Worm (Caenorhabditis elegans) whole organism, L4/young adult: ENCODE measurements around the gene rpb-2.

Experiments used
- W03F9.2 ChIP-seq: fragments of 150-350 bp; optimal IDR thresholded peaks from 2 replicates; lab custom pipeline; 2014; ENCODE audit warnings: missing biosample characterization, missing genetic modification characterization
- dao-5 ChIP-seq: sonication (generic microtip); optimal IDR thresholded peaks from 2 replicates; lab custom pipeline; 2016; ENCODE audit warnings: missing genotype, missing genetic modification characterization, moderate library complexity, missing compliant biosample characterization
- him-1 ChIP-seq: sonication (generic microtip); optimal IDR thresholded peaks from 2 replicates; lab custom pipeline; 2016; ENCODE audit warnings: missing genotype, missing genetic modification reagents, missing genetic modification characterization, missing compliant biosample characterization

ce11 chrIII:4890997-4891396 is 48.4 kb upstream of the rpb-2 start, which contains the start of gene F26F4.5:
- TF ChIP-seq dao-5 (tag; lab: Kevin White, UChicago) (no peak), him-1 (tag; lab: Kevin White, UChicago) (no peak), W03F9.2 (tag; lab: Kevin White, UChicago) (no peak)
